Worm (Caenorhabditis elegans) whole organism, early embryonic: ENCODE results near the gene C05D12.3.
A peak's percentile ranks its signal among the peaks of the same experiment; 100 is the strongest.

Source experiments
- B0310.2 ChIP-seq: sonication (generic microtip); optimal IDR thresholded peaks from 2 replicates; lab custom pipeline; 2016; ENCODE audit warnings: mild to moderate bottlenecking, missing genetic modification characterization, missing compliant biosample characterization
- F13C5.2 ChIP-seq: sonication (generic microtip); optimal IDR thresholded peaks from 2 replicates; lab custom pipeline; 2017; ENCODE audit warnings: mild to moderate bottlenecking, missing genetic modification characterization, inconsistent platforms, missing compliant biosample characterization
- aly-1 ChIP-seq: sonication (generic microtip); optimal IDR thresholded peaks from 2 replicates; lab custom pipeline; 2016; ENCODE audit warnings: missing genetic modification characterization, missing compliant biosample characterization
- ama-1 ChIP-seq: fragments of 150-350 bp; optimal IDR thresholded peaks from 2 replicates; lab custom pipeline; 2014
- ceh-13 ChIP-seq: fragments of 200-800 bp; sonication (Bioruptor generic); optimal IDR thresholded peaks from 2 replicates; lab custom pipeline; 2018; ENCODE audit warnings: mild to moderate bottlenecking, missing genetic modification characterization, missing compliant biosample characterization
- ceh-36 ChIP-seq: sonication (generic microtip); optimal IDR thresholded peaks from 2 replicates; lab custom pipeline; 2016; ENCODE audit warnings: missing genetic modification characterization, inconsistent platforms, missing compliant biosample characterization
- ets-7 ChIP-seq: sonication (generic microtip); optimal IDR thresholded peaks from 2 replicates; lab custom pipeline; 2016; ENCODE audit warnings: missing genotype, missing genetic modification characterization, missing compliant biosample characterization
- flt-1 ChIP-seq: fragments of 200-800 bp; sonication (Bioruptor generic); IDR thresholded peaks from 2 replicates; pipeline ENCODE4 v1.3.6; 2022; ENCODE audit warnings: missing genetic modification characterization, missing compliant biosample characterization
- hmbx-1 ChIP-seq: sonication (generic microtip); optimal IDR thresholded peaks from 2 replicates; lab custom pipeline; 2016; ENCODE audit warnings: mild to moderate bottlenecking, missing genetic modification characterization, missing compliant biosample characterization
- hmg-4 ChIP-seq: fragments of 200-800 bp; sonication (Bioruptor generic); optimal IDR thresholded peaks from 2 replicates; lab custom pipeline; 2018; ENCODE audit warnings: mild to moderate bottlenecking, missing genetic modification characterization, missing compliant biosample characterization
- hnd-1 ChIP-seq: sonication (generic microtip); optimal IDR thresholded peaks from 2 replicates; lab custom pipeline; 2016; ENCODE audit warnings: missing genetic modification characterization, missing compliant biosample characterization
- pes-1 ChIP-seq: fragments of 200-800 bp; sonication (Bioruptor generic); IDR thresholded peaks from 2 replicates; pipeline ENCODE4 v1.3.6; 2022; ENCODE audit warnings: missing genetic modification reagents, missing genetic modification characterization, missing compliant biosample characterization
- scrt-1 ChIP-seq: fragments of 200-800 bp; sonication (Bioruptor generic); IDR thresholded peaks from 2 replicates; pipeline ENCODE4 v1.3.6; 2022; ENCODE audit warnings: missing genetic modification characterization, missing compliant biosample characterization
- sea-1 ChIP-seq: fragments of 200-800 bp; sonication (Bioruptor generic); conservative IDR thresholded peaks from 2 replicates; pipeline ENCODE4 v1.3.6; 2022; ENCODE audit warnings: missing genetic modification characterization, missing compliant biosample characterization
- tbx-11 ChIP-seq: fragments of 200-800 bp; sonication (Bioruptor generic); IDR thresholded peaks from 2 replicates; pipeline ENCODE4 v1.3.6; 2022; ENCODE audit warnings: missing genetic modification characterization, missing compliant biosample characterization
- tbx-37 ChIP-seq: fragments of 200-800 bp; sonication (Bioruptor generic); conservative IDR thresholded peaks from 2 replicates; pipeline ENCODE4 v1.3.6; 2022; ENCODE audit warnings: missing genetic modification reagents, missing genetic modification characterization, missing compliant biosample characterization
- tra-4 ChIP-seq: sonication (generic microtip); optimal IDR thresholded peaks from 2 replicates; lab custom pipeline; 2017; ENCODE audit warnings: missing genetic modification characterization, missing compliant biosample characterization

C05D12.3 gene

DNA sequence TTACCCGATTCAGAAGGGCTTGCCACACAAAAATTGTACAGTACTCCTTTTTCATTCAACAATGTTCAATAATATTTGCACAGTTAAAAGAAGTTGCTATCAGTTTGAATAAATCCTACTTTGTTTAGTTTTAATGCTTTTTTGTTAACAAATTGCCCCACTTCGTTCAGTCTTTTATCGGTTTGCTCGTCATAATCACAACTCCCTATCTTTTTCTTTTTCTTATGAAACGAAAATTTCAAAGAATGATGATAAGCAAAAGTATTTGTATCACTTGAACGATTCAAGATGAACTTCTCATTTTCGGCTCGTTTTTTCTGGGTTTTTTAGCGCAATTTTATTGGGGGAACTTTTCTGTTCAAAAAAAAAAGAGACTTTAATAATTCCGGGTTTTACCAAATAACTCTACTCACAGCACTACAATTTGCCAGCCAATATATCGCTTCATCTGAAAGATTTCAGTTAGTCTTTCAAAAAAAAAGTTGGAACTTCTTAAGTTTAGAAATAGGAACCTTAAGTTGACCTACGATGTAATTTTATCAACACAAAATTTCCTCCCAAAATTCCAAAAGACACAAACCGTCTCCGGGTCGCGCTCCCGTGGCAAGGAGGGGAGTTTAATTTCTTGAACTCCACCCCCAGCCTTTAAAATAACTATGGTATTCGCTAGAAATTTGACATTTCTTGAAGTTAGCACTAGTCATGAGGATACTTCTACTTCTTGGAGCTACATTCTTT is at the start of gene C05D12.3:
TSS of gene C05D12.3 (plus strand) at position 688 of the 738 bp plus-strand sequence.
- TF ChIP-seq ceh-13 (GFP tag; lab: Kevin White, UChicago) (no peak), F13C5.2 (no peak), pes-1 (no peak), scrt-1 (GFP tag; lab: Robert Waterston, UW) (no peak)

- TF ChIP-seq tbx-37 (GFP tag; lab: Robert Waterston, UW) (no peak), ama-1 (lab: Kevin White, UChicago) (no peak), tbx-11 (no peak), flt-1 (GFP tag; lab: Robert Waterston, UW) (no peak), scrt-1 (GFP tag; lab: Robert Waterston, UW) (no peak), sea-1 (GFP tag; lab: Robert Waterston, UW) (no peak), B0310.2 (tag; lab: Kevin White, UChicago) (no peak), ceh-36 (no peak), F13C5.2 (no peak), ceh-13 (GFP tag; lab: Kevin White, UChicago) (no peak), aly-1 (tag; lab: Kevin White, UChicago) (no peak), ets-7 (tag; lab: Kevin White, UChicago) (no peak)
Observed at ce11 chrII:11376026-11376425, 49.0 kb upstream of the C05D12.3 start.

ce11 chrII:11376598-11377108 is 48.4 kb upstream of the C05D12.3 start:
- TF ChIP-seq scrt-1 (GFP tag; lab: Robert Waterston, UW) (no peak), B0310.2 (tag; lab: Kevin White, UChicago) (no peak), ceh-13 (GFP tag; lab: Kevin White, UChicago) (no peak), hmg-4 (GFP tag; lab: Kevin White, UChicago) (no peak), F13C5.2 (no peak), ama-1 (lab: Kevin White, UChicago) (no peak), tbx-11 (no peak), aly-1 (tag; lab: Kevin White, UChicago) (no peak), ets-7 (tag; lab: Kevin White, UChicago) (no peak), tra-4 (tag; lab: Kevin White, UChicago) (no peak), pes-1 (no peak), hnd-1 (tag; lab: Kevin White, UChicago) (no peak), flt-1 (GFP tag; lab: Robert Waterston, UW) (no peak), tbx-37 (GFP tag; lab: Robert Waterston, UW) (no peak), hmbx-1 (no peak), sea-1 (GFP tag; lab: Robert Waterston, UW) (no peak), ceh-36 (no peak)

ce11 chrII:11377700-11378099 is 47.4 kb upstream of the C05D12.3 start:
- TF ChIP-seq ets-7 (tag; lab: Kevin White, UChicago) (no peak), hmg-4 (GFP tag; lab: Kevin White, UChicago) (no peak), F13C5.2 (no peak), flt-1 (GFP tag; lab: Robert Waterston, UW) (no peak), pes-1 (no peak), scrt-1 (GFP tag; lab: Robert Waterston, UW) (no peak), tbx-37 (GFP tag; lab: Robert Waterston, UW) (no peak), B0310.2 (tag; lab: Kevin White, UChicago) (no peak), ama-1 (lab: Kevin White, UChicago) (no peak), tbx-11 (no peak), sea-1 (GFP tag; lab: Robert Waterston, UW) (no peak), ceh-13 (GFP tag; lab: Kevin White, UChicago) (no peak)

DNA sequence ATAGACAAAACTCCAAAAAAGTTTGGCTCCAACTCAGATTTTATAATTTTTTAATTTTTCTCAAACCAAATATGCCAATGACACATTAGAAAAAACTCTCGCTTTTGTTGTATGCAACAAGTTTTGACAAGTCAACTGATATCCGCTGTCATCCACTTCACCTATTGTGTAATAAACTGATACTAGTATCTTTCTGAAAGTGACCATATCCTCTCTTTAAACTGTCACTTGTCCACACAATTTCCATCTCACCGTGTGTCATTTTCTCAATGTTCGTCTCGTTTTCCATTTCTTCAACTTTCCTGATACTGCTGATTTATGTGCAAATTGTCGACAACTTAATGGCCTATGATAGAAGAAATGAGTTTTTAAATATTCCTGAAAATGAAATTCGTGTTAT is 42.0 kb upstream of the C05D12.3 start, which contains the start of the genes C33B4.5 and C33B4.4:
TSS of gene C33B4.5 (plus strand) at position 270 of the 400 bp plus-strand sequence.
TSS of gene C33B4.4 (minus strand) at position 385 of the 400 bp plus-strand sequence.
- no peak for TF ChIP-seq hmbx-1
- no peak for TF ChIP-seq pes-1
- TF ChIP-seq hnd-1 (tag; lab: Kevin White, UChicago) = no peak
- no peak for TF ChIP-seq tbx-11
- TF ChIP-seq ets-7 (tag; lab: Kevin White, UChicago) = no peak
- no peak for TF ChIP-seq ceh-13 (GFP tag; lab: Kevin White, UChicago)
- TF ChIP-seq F13C5.2 = no peak
- TF ChIP-seq ama-1 (lab: Kevin White, UChicago) = no peak
- TF ChIP-seq B0310.2 (tag; lab: Kevin White, UChicago) = no peak
- TF ChIP-seq hmg-4 (GFP tag; lab: Kevin White, UChicago) = no peak
- no peak for TF ChIP-seq tra-4 (tag; lab: Kevin White, UChicago)
- no peak for TF ChIP-seq tbx-37 (GFP tag; lab: Robert Waterston, UW)
- no peak for TF ChIP-seq scrt-1 (GFP tag; lab: Robert Waterston, UW)
- TF ChIP-seq ceh-36 = no peak
- TF ChIP-seq aly-1 (tag; lab: Kevin White, UChicago) = no peak

DNA sequence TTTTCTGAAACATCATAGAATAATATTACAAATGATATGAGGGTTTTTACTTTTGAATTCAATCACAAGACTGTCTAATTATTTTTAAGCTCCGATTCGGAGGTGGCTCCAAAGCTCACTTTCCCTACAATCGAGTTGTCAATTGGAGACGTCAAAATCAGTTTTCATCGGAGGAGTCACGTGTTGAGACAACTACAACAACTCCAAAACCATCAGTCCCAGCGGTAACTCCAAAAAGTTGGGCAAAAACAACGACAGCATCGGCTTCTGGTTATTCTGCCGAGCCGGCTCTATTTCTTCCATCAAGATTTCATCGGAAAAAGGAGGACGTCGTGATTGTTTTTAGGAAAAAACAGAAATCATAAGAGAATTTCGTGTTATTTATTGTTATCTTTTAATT is 41.0 kb upstream of the C05D12.3 start:
- TF ChIP-seq scrt-1 (GFP tag; lab: Robert Waterston, UW) (no peak), ama-1 (lab: Kevin White, UChicago) (peak; percentile 58)

DNA sequence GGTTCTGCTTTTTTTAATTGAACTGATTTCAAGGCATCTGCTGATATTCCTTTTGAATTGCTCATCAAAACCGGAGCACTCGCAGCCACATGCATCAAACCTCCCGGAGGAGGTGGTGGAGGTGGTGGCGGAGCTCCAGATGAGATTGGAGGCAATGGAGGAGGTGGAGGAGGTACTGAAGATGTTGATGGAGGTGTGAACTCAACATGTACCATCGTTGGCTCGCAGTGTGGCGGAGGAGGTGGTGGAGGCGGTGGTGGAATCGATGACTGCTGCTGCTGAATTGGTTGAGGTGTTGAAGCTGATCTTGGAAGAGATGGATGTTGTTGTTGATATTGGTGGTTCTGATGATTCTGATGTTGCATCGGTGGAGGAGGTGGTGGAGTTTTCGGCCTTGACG is 38.1 kb upstream of the C05D12.3 start:
- TF ChIP-seq ets-7 (tag; lab: Kevin White, UChicago) (no peak), tbx-11 (no peak), tra-4 (tag; lab: Kevin White, UChicago) (no peak), hnd-1 (tag; lab: Kevin White, UChicago) (no peak), pes-1 (no peak), F13C5.2 (no peak), flt-1 (GFP tag; lab: Robert Waterston, UW) (no peak), scrt-1 (GFP tag; lab: Robert Waterston, UW) (no peak), tbx-37 (GFP tag; lab: Robert Waterston, UW) (no peak), aly-1 (tag; lab: Kevin White, UChicago) (no peak)
